Fruit fly (Drosophila melanogaster) whole organism, embryonic: Measurements from ENCODE around the gene CG6431.

Experiments used
- Bgb ChIP-seq: fragments of 200-800 bp; sonication (Bioruptor generic); IDR thresholded peaks from 2 replicates; pipeline ENCODE4 v1.3.6; 2022; ENCODE audit warnings: missing biosample characterization, missing genetic modification characterization; ENCODE audit not compliant: partially characterized antibody
- CG1024 ChIP-seq: fragments of 200-800 bp; sonication (Bioruptor generic); IDR thresholded peaks from 2 replicates; pipeline ENCODE4 v1.3.6; 2022; ENCODE audit warnings: missing biosample characterization, missing genetic modification characterization
- CG12104 ChIP-seq: fragments of 200-800 bp; sonication (Bioruptor generic); optimal IDR thresholded peaks from 3 replicates; lab custom pipeline; 2016; ENCODE audit warnings: missing biosample characterization, missing genetic modification characterization
- CG12391 ChIP-seq: fragments of 200-800 bp; sonication (Bioruptor generic); optimal IDR thresholded peaks from 3 replicates; lab custom pipeline; 2018; ENCODE audit warnings: missing biosample characterization, mild to moderate bottlenecking, missing genetic modification characterization, moderate library complexity
- CG12659 ChIP-seq: fragments of 200-800 bp; sonication (Bioruptor generic); optimal IDR thresholded peaks from 3 replicates; lab custom pipeline; 2017; ENCODE audit warnings: mild to moderate bottlenecking, missing biosample characterization, missing genetic modification reagents, missing genetic modification characterization
- CG12942 ChIP-seq: fragments of 200-800 bp; sonication (Bioruptor generic); optimal IDR thresholded peaks from 3 replicates; lab custom pipeline; 2016; ENCODE audit warnings: missing biosample characterization, missing genetic modification characterization
- CG15073 ChIP-seq: fragments of 200-800 bp; sonication (Bioruptor generic); optimal IDR thresholded peaks from 2 replicates; lab custom pipeline; 2016; ENCODE audit warnings: missing biosample characterization, missing genetic modification characterization
- CG17568 ChIP-seq: fragments of 200-800 bp; sonication (Bioruptor generic); optimal IDR thresholded peaks from 2 replicates; lab custom pipeline; 2018; ENCODE audit warnings: missing biosample characterization, mild to moderate bottlenecking, missing genetic modification characterization, moderate library complexity
- CG17802 ChIP-seq: fragments of 200-800 bp; sonication (Bioruptor generic); optimal IDR thresholded peaks from 2 replicates; lab custom pipeline; 2018; ENCODE audit warnings: missing biosample characterization, mild to moderate bottlenecking, missing genetic modification characterization, moderate library complexity
- CG30020 ChIP-seq: fragments of 200-800 bp; optimal IDR thresholded peaks from 2 replicates; lab custom pipeline; 2019; ENCODE audit warnings: missing biosample characterization, mild to moderate bottlenecking, missing genetic modification characterization, moderate library complexity
- CG3065 ChIP-seq: fragments of 200-800 bp; sonication (Bioruptor generic); optimal IDR thresholded peaks from 2 replicates; lab custom pipeline; 2016; ENCODE audit warnings: missing biosample characterization, missing genetic modification characterization
- CG31224 ChIP-seq: fragments of 200-800 bp; sonication (Bioruptor generic); IDR thresholded peaks from 2 replicates; pipeline ENCODE4 v1.3.6; 2022; ENCODE audit warnings: missing biosample characterization, missing genetic modification characterization
- CG34422 ChIP-seq: fragments of 200-800 bp; sonication (Bioruptor generic); IDR thresholded peaks from 3 replicates; pipeline ENCODE4 v1.3.6; 2022; ENCODE audit warnings: missing biosample characterization, missing genetic modification characterization
- CG4282 ChIP-seq: fragments of 200-800 bp; sonication (Bioruptor generic); optimal IDR thresholded peaks from 2 replicates; lab custom pipeline; 2016; ENCODE audit warnings: missing biosample characterization, missing genetic modification characterization
- CG4617 ChIP-seq: fragments of 200-800 bp; sonication (Bioruptor generic); optimal IDR thresholded peaks from 3 replicates; lab custom pipeline; 2016; ENCODE audit warnings: missing biosample characterization, missing genetic modification characterization, borderline replicate concordance
- CG4820 ChIP-seq: fragments of 200-800 bp; sonication (Bioruptor generic); optimal IDR thresholded peaks from 3 replicates; lab custom pipeline; 2016; ENCODE audit warnings: missing biosample characterization, missing genetic modification characterization
- CG7271 ChIP-seq: fragments of 200-800 bp; sonication (Bioruptor generic); optimal IDR thresholded peaks from 2 replicates; lab custom pipeline; 2018; ENCODE audit warnings: missing biosample characterization, mild to moderate bottlenecking, missing genetic modification characterization, moderate library complexity
- CG7963 ChIP-seq: fragments of 200-800 bp; sonication (Bioruptor generic); IDR thresholded peaks from 3 replicates; pipeline ENCODE4 v1.3.6; 2022; ENCODE audit warnings: missing biosample characterization, missing genetic modification characterization; ENCODE audit not compliant: partially characterized antibody
- CG9215 ChIP-seq: fragments of 200-800 bp; sonication (Bioruptor generic); IDR thresholded peaks from 2 replicates; pipeline ENCODE4 v1.3.6; 2022; ENCODE audit warnings: missing biosample characterization, missing genetic modification characterization
- CTCF ChIP-seq: fragments of 200-800 bp; sonication (Bioruptor generic); optimal IDR thresholded peaks from 2 replicates; lab custom pipeline; 2017; ENCODE audit warnings: missing biosample characterization, mild to moderate bottlenecking, missing genetic modification characterization, moderate library complexity
- CoRest ChIP-seq: fragments of 200-800 bp; sonication (Bioruptor generic); optimal IDR thresholded peaks from 3 replicates; lab custom pipeline; 2018; ENCODE audit warnings: missing biosample characterization, mild to moderate bottlenecking, missing genetic modification characterization, moderate library complexity
- Dad ChIP-seq: fragments of 200-800 bp; sonication (Bioruptor generic); optimal IDR thresholded peaks from 3 replicates; lab custom pipeline; 2016; ENCODE audit warnings: missing biosample characterization, missing genetic modification characterization
- Dll ChIP-seq: fragments of 200-800 bp; sonication (Bioruptor generic); IDR thresholded peaks from 4 replicates; pipeline ENCODE4 v1.3.6; 2022; ENCODE audit warnings: missing biosample characterization, missing genetic modification characterization; ENCODE audit not compliant: partially characterized antibody
- Doc3 ChIP-seq: fragments of 200-800 bp; sonication (Bioruptor generic); IDR thresholded peaks from 3 replicates; pipeline ENCODE4 v1.3.6; 2022; ENCODE audit warnings: missing biosample characterization, missing genetic modification characterization; ENCODE audit not compliant: partially characterized antibody
- Fer2 ChIP-seq: fragments of 200-800 bp; sonication (Bioruptor generic); optimal IDR thresholded peaks from 2 replicates; lab custom pipeline; 2018; ENCODE audit warnings: missing biosample characterization, mild to moderate bottlenecking, missing genetic modification characterization, moderate library complexity
- HLHmδ ChIP-seq: fragments of 200-800 bp; sonication (Bioruptor generic); optimal IDR thresholded peaks from 2 replicates; lab custom pipeline; 2018; ENCODE audit warnings: missing biosample characterization, mild to moderate bottlenecking, missing genetic modification characterization, moderate library complexity
- HmgZ ChIP-seq: fragments of 200-800 bp; sonication (Bioruptor generic); optimal IDR thresholded peaks from 2 replicates; lab custom pipeline; 2018; ENCODE audit warnings: missing biosample characterization, mild to moderate bottlenecking, missing genetic modification characterization
- Hr3 ChIP-seq: fragments of 200-800 bp; sonication (Bioruptor generic); optimal IDR thresholded peaks from 3 replicates; lab custom pipeline; 2016; ENCODE audit warnings: missing biosample characterization, missing genetic modification characterization
- MBD-R2 ChIP-seq: fragments of 200-800 bp; sonication (Bioruptor generic); IDR thresholded peaks from 2 replicates; pipeline ENCODE4 v1.3.6; 2022; ENCODE audit warnings: missing biosample characterization, missing genetic modification characterization
- Max ChIP-seq: fragments of 200-800 bp; sonication (Bioruptor generic); optimal IDR thresholded peaks from 2 replicates; lab custom pipeline; 2016; ENCODE audit warnings: missing biosample characterization, mild to moderate bottlenecking, missing genetic modification characterization
- Med ChIP-seq: fragments of 200-800 bp; sonication (Bioruptor generic); peaks from one replicate; lab custom pipeline; 2016; ENCODE audit warnings: missing biosample characterization, missing genetic modification characterization, mild to moderate bottlenecking, inconsistent platforms, moderate library complexity
- Sin3A ChIP-seq: fragments of >200 bp; optimal IDR thresholded peaks from 2 replicates; lab custom pipeline; 2018
- ac ChIP-seq: fragments of 200-800 bp; sonication (Bioruptor generic); optimal IDR thresholded peaks from 3 replicates; lab custom pipeline; 2017; ENCODE audit warnings: missing biosample characterization, mild to moderate bottlenecking, missing genetic modification characterization
- ash1 ChIP-seq: fragments of 200-800 bp; sonication (Bioruptor generic); optimal IDR thresholded peaks from 2 replicates; lab custom pipeline; 2018; ENCODE audit warnings: missing biosample characterization, mild to moderate bottlenecking, missing genetic modification characterization
- bigmax ChIP-seq: fragments of 200-800 bp; sonication (Bioruptor generic); optimal IDR thresholded peaks from 2 replicates; lab custom pipeline; 2018; ENCODE audit warnings: missing biosample characterization, mild to moderate bottlenecking, missing genetic modification characterization
- btn ChIP-seq: fragments of 200-800 bp; sonication (Bioruptor generic); optimal IDR thresholded peaks from 2 replicates; lab custom pipeline; 2016; ENCODE audit warnings: missing biosample characterization, missing genetic modification characterization
- cg ChIP-seq: fragments of 200-800 bp; sonication (Bioruptor generic); optimal IDR thresholded peaks from 3 replicates; lab custom pipeline; 2019; ENCODE audit warnings: missing biosample characterization, mild to moderate bottlenecking, missing genetic modification characterization, moderate library complexity
- chinmo ChIP-seq: fragments of 200-800 bp; sonication (Bioruptor generic); IDR thresholded peaks from 4 replicates; pipeline ENCODE4 v1.3.6; 2022; ENCODE audit warnings: missing biosample characterization, missing genetic modification characterization; ENCODE audit not compliant: partially characterized antibody
- chm ChIP-seq: fragments of 200-800 bp; sonication (Bioruptor generic); IDR thresholded peaks from 2 replicates; pipeline ENCODE4 v1.3.6; 2022; ENCODE audit warnings: missing biosample characterization, missing genetic modification characterization
- corto ChIP-seq: fragments of 200-800 bp; sonication (Bioruptor generic); optimal IDR thresholded peaks from 2 replicates; lab custom pipeline; 2016; ENCODE audit warnings: missing biosample characterization, mild to moderate bottlenecking, missing genetic modification characterization, moderate library complexity
- crc ChIP-seq: fragments of 200-800 bp; sonication (Bioruptor generic); optimal IDR thresholded peaks from 2 replicates; lab custom pipeline; 2016; ENCODE audit warnings: missing biosample characterization, missing genetic modification characterization
- ham ChIP-seq: fragments of 200-800 bp; sonication (Bioruptor generic); IDR thresholded peaks from 2 replicates; pipeline ENCODE4 v1.3.6; 2022; ENCODE audit warnings: missing biosample characterization, missing genetic modification characterization
- pum ChIP-seq: fragments of 200-800 bp; sonication (Bioruptor generic); optimal IDR thresholded peaks from 2 replicates; lab custom pipeline; 2016; ENCODE audit warnings: missing biosample characterization, missing genetic modification characterization
- pzg ChIP-seq: fragments of 200-800 bp; sonication (Bioruptor generic); optimal IDR thresholded peaks from 3 replicates; lab custom pipeline; 2018; ENCODE audit warnings: missing biosample characterization, mild to moderate bottlenecking, missing genetic modification characterization, moderate library complexity
- row ChIP-seq: fragments of 200-800 bp; sonication (Bioruptor generic); IDR thresholded peaks from 3 replicates; pipeline ENCODE4 v1.3.6; 2022; ENCODE audit warnings: missing biosample characterization, missing genetic modification characterization
- seq ChIP-seq: fragments of 200-800 bp; sonication (Bioruptor generic); IDR thresholded peaks from 2 replicates; pipeline ENCODE4 v1.3.6; 2022; ENCODE audit warnings: missing biosample characterization, missing genetic modification characterization
- stwl ChIP-seq: fragments of 200-800 bp; sonication (Bioruptor generic); optimal IDR thresholded peaks from 3 replicates; lab custom pipeline; 2018; ENCODE audit warnings: missing biosample characterization, mild to moderate bottlenecking, missing genetic modification characterization, moderate library complexity
- tin ChIP-seq: fragments of 200-800 bp; sonication (Bioruptor generic); optimal IDR thresholded peaks from 3 replicates; lab custom pipeline; 2016; ENCODE audit warnings: missing biosample characterization, missing genetic modification characterization
- toy ChIP-seq: fragments of 200-800 bp; sonication (Bioruptor generic); IDR thresholded peaks from 2 replicates; pipeline ENCODE4 v1.3.6; 2022; ENCODE audit warnings: missing biosample characterization, missing genetic modification characterization
- trem ChIP-seq: fragments of 200-800 bp; optimal IDR thresholded peaks from 3 replicates; lab custom pipeline; 2019; ENCODE audit warnings: missing biosample characterization, mild to moderate bottlenecking, missing genetic modification characterization, moderate library complexity
- unc-4 ChIP-seq: fragments of 200-800 bp; sonication (Bioruptor generic); IDR thresholded peaks from 2 replicates; pipeline ENCODE4 v1.3.6; 2022; ENCODE audit warnings: missing biosample characterization, missing genetic modification characterization; ENCODE audit not compliant: partially characterized antibody
- usp ChIP-seq: fragments of >200 bp; optimal IDR thresholded peaks from 2 replicates; lab custom pipeline; 2017; ENCODE audit warnings: missing biosample characterization, missing genetic modification characterization

The CG6431 gene

DNA sequence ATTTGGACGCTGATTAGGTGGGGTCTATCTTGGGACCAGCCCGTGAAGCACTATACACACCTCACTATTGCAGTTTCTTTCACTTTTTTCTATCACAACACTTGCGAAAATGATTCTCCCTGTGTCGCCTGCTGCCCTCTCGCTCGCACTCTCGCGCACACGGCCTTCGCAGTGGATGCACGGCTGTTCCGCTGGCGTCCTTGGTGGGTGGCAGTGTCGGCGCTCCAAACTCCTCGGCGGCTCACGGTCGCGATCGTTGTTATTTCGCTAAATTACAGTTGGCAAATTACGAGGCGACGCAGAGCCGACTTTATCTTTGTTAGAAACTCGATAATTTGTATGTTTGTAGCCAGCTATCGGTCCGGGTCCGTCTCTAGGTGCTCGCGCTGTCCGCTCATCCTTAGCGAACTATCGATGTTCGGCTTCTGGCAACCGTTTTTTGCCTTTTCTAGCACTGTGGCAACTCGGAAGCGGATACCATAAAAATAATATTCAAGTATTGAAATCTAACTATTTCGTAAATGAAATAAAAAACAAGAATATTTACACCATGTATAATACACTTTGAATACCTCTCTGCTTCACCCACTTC lies 43.7 kb downstream of the CG6431 start, which contains the start of gene Ubc2 (continued):
- TF ChIP-seq CG15073 (GFP tag; lab: Kevin White, UChicago) (no peak), CG30020 (peak; percentile 35), CG31224 (GFP tag; lab: Robert Waterston, UW) (no peak), CG12942 (no peak), crc (GFP tag; lab: Kevin White, UChicago) (no peak), Max (peak; percentile 4), row (GFP tag; lab: Robert Waterston, UW) (peak; percentile 57), Fer2 (tag; lab: Kevin White, UChicago) (no peak), pum (GFP tag; lab: Kevin White, UChicago) (peak; percentile 13), ash1 (no peak), CG17568 (GFP tag; lab: Kevin White, UChicago) (no peak), ham (GFP tag; lab: Robert Waterston, UW) (no peak), Dad (GFP tag; lab: Kevin White, UChicago) (peak; percentile 29), btn (GFP tag; lab: Kevin White, UChicago) (no peak), seq (0 out of 2 replicates have a peak, but pooled peaks have one; percentile 7), CG4282 (GFP tag; lab: Kevin White, UChicago) (no peak), CG12391 (peak; percentile 0), HLHmδ (GFP tag; lab: Kevin White, UChicago) (no peak), bigmax (GFP tag; lab: Kevin White, UChicago) (no peak), Hr3 (GFP tag; lab: Kevin White, UChicago) (no peak), corto (GFP tag; lab: Kevin White, UChicago) (no peak), CG12104 (GFP tag; lab: Kevin White, UChicago) (no peak), toy (no peak), usp (GFP tag; lab: Kevin White, UChicago) (no peak), cg (GFP tag; lab: Kevin White, UChicago) (no peak), CG7963 (GFP tag; lab: Robert Waterston, UW) (peak; percentile 60; the same call in 2 of the 3 replicates), unc-4 (peak; percentile 82)

DNA sequence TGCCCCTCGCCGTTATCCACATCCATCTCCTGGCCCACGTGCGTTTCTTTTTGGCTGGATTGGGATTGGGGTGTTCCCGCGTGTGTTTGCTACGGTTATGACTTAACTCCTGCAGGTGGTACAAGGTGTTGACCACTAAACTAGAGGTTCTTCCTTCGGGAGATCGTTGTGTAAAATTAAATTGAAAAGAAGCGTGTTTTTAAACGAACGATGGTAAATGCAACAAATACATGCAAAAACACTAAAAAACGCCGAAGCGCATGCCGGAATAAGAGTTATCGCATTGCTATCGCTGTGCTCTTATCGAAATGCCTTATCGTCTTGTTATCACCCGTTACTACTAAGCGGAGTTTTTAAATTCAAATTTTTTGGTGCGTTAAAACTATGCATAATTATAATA lies 45.7 kb downstream of the CG6431 start, which contains the start of gene CG6724:
Gene CG6724, minus strand, starts transcription at position 245 of the 400 bp plus-strand sequence.
- TF ChIP-seq Med (GFP tag; lab: Kevin White, UChicago) (peak; percentile 73), CG9215 (GFP tag; lab: Robert Waterston, UW) (no peak), Sin3A (lab: Kevin White, UChicago) (peak; percentile 46), ac (GFP tag; lab: Kevin White, UChicago) (no peak), CTCF (GFP tag; lab: Kevin White, UChicago) (no peak), pzg (peak; percentile 77), CG7271 (tag; lab: Kevin White, UChicago) (no peak), stwl (peak; percentile 87), chinmo (GFP tag; lab: Robert Waterston, UW) (0 out of 4 replicates have a peak, but pooled peaks have one; percentile 51), Doc3 (GFP tag; lab: Robert Waterston, UW) (peak; percentile 28; the same call in 1 of the 3 replicates), CoRest (tag; lab: Kevin White, UChicago) (peak; percentile 4), tin (GFP tag; lab: Kevin White, UChicago) (no peak), CG4617 (GFP tag; lab: Kevin White, UChicago) (peak; percentile 69), MBD-R2 (GFP tag; lab: Robert Waterston, UW) (peak; percentile 69; the same call in 1 of the 2 replicates), CG12659 (peak; percentile 11), HmgZ (tag; lab: Kevin White, UChicago) (peak; percentile 53), CG17802 (tag; lab: Kevin White, UChicago) (no peak), Dll (GFP tag; lab: Robert Waterston, UW) (peak; percentile 69; the same call in 3 of the 4 replicates), trem (tag; lab: Kevin White, UChicago) (peak; percentile 50), CG4820 (GFP tag; lab: Kevin White, UChicago) (no peak), CG1024 (GFP tag; lab: Robert Waterston, UW) (no peak), CG34422 (GFP tag; lab: Robert Waterston, UW) (peak; percentile 14; the same call in 1 of the 3 replicates), Bgb (GFP tag; lab: Robert Waterston, UW) (peak; percentile 81), CG3065 (GFP tag; lab: Kevin White, UChicago) (no peak), chm (GFP tag; lab: Robert Waterston, UW) (no peak)
